Fruit fly (Drosophila melanogaster) whole organism, embryonic: ENCODE results near the gene CG34327.

Source experiments
- Adf1 ChIP-seq: fragments of 200-800 bp; sonication (Bioruptor generic); IDR thresholded peaks from 2 replicates; pipeline ENCODE4 v1.3.6; 2022; ENCODE audit warnings: missing biosample characterization, missing genetic modification characterization
- CG10321 ChIP-seq: fragments of 200-800 bp; sonication (Bioruptor generic); IDR thresholded peaks from 2 replicates; pipeline ENCODE4 v1.3.6; 2022; ENCODE audit warnings: missing biosample characterization, missing genetic modification characterization
- CG11093 ChIP-seq: fragments of 200-800 bp; sonication (Bioruptor generic); IDR thresholded peaks from 3 replicates; pipeline ENCODE4 v1.3.6; 2022; ENCODE audit warnings: missing biosample characterization, missing genetic modification characterization
- CG12155 ChIP-seq: fragments of 200-800 bp; sonication (Bioruptor generic); optimal IDR thresholded peaks from 3 replicates; lab custom pipeline; 2016; ENCODE audit warnings: missing biosample characterization, missing genetic modification characterization
- CG1233 ChIP-seq: fragments of 200-800 bp; sonication (Bioruptor generic); optimal IDR thresholded peaks from 4 replicates; lab custom pipeline; 2018; ENCODE audit warnings: missing biosample characterization, mild to moderate bottlenecking, missing genetic modification characterization
- CG13894 ChIP-seq: fragments of 200-800 bp; sonication (Bioruptor generic); optimal IDR thresholded peaks from 3 replicates; lab custom pipeline; 2018; ENCODE audit warnings: missing biosample characterization, mild to moderate bottlenecking, missing genetic modification characterization, moderate library complexity
- CG14050 ChIP-seq: fragments of 200-800 bp; sonication (Bioruptor generic); IDR thresholded peaks from 3 replicates; pipeline ENCODE4 v1.3.6; 2022; ENCODE audit warnings: missing biosample characterization, missing genetic modification characterization
- CG15073 ChIP-seq: fragments of 200-800 bp; sonication (Bioruptor generic); optimal IDR thresholded peaks from 2 replicates; lab custom pipeline; 2016; ENCODE audit warnings: missing biosample characterization, missing genetic modification characterization
- CG15479 ChIP-seq: fragments of 200-800 bp; sonication (Bioruptor generic); optimal IDR thresholded peaks from 3 replicates; lab custom pipeline; 2019; ENCODE audit warnings: missing biosample characterization, mild to moderate bottlenecking, missing genetic modification characterization, moderate library complexity
- CG1602 ChIP-seq: fragments of 200-800 bp; sonication (Bioruptor generic); optimal IDR thresholded peaks from 3 replicates; lab custom pipeline; 2016; ENCODE audit warnings: missing biosample characterization, missing genetic modification characterization
- CG4854 ChIP-seq: fragments of 200-800 bp; sonication (Bioruptor generic); optimal IDR thresholded peaks from 2 replicates; lab custom pipeline; 2016; ENCODE audit warnings: missing biosample characterization, missing genetic modification characterization, inconsistent platforms
- CG7372 ChIP-seq: fragments of 200-800 bp; sonication (Bioruptor generic); IDR thresholded peaks from 2 replicates; pipeline ENCODE4 v1.3.6; 2022; ENCODE audit warnings: missing biosample characterization, missing genetic modification characterization
- CG7745 ChIP-seq: fragments of 200-800 bp; sonication (Bioruptor generic); optimal IDR thresholded peaks from 2 replicates; lab custom pipeline; 2018; ENCODE audit warnings: missing biosample characterization, mild to moderate bottlenecking, missing genetic modification characterization, moderate library complexity
- CG7786 ChIP-seq: fragments of 200-800 bp; sonication (Bioruptor generic); optimal IDR thresholded peaks from 2 replicates; lab custom pipeline; 2016; ENCODE audit warnings: missing biosample characterization, missing genetic modification characterization
- CG8388 ChIP-seq: fragments of 200-800 bp; sonication (Bioruptor generic); optimal IDR thresholded peaks from 2 replicates; lab custom pipeline; 2019; ENCODE audit warnings: missing biosample characterization, mild to moderate bottlenecking, missing genetic modification characterization, moderate library complexity
- CG8765 ChIP-seq: fragments of 200-800 bp; sonication (Bioruptor generic); IDR thresholded peaks from 2 replicates; pipeline ENCODE4 v1.3.6; 2022; ENCODE audit warnings: missing biosample characterization, missing genetic modification characterization
- CG9215 ChIP-seq: fragments of 200-800 bp; sonication (Bioruptor generic); IDR thresholded peaks from 2 replicates; pipeline ENCODE4 v1.3.6; 2022; ENCODE audit warnings: missing biosample characterization, missing genetic modification characterization
- CHES-1-like ChIP-seq: fragments of 200-800 bp; sonication (Bioruptor generic); optimal IDR thresholded peaks from 2 replicates; lab custom pipeline; 2016; ENCODE audit warnings: missing biosample characterization, missing genetic modification characterization
- CTCF ChIP-seq: fragments of 200-800 bp; sonication (Bioruptor generic); optimal IDR thresholded peaks from 2 replicates; lab custom pipeline; 2017; ENCODE audit warnings: missing biosample characterization, mild to moderate bottlenecking, missing genetic modification characterization, moderate library complexity
- Dad ChIP-seq: fragments of 200-800 bp; sonication (Bioruptor generic); optimal IDR thresholded peaks from 3 replicates; lab custom pipeline; 2016; ENCODE audit warnings: missing biosample characterization, missing genetic modification characterization
- Doc2 ChIP-seq: fragments of 200-800 bp; sonication (Bioruptor generic); IDR thresholded peaks from 2 replicates; pipeline ENCODE4 v1.3.6; 2022; ENCODE audit warnings: missing biosample characterization, missing genetic modification characterization
- Drgx ChIP-seq: fragments of 200-800 bp; sonication (Bioruptor generic); IDR thresholded peaks from 2 replicates; pipeline ENCODE4 v1.3.6; 2022; ENCODE audit warnings: missing biosample characterization, missing genetic modification characterization
- Hr39 ChIP-seq: fragments of >200 bp; optimal IDR thresholded peaks from 2 replicates; lab custom pipeline; 2017
- Hsf ChIP-seq: fragments of 200-800 bp; sonication (Bioruptor generic); optimal IDR thresholded peaks from 3 replicates; lab custom pipeline; 2016; ENCODE audit warnings: missing biosample characterization, missing genetic modification characterization
- Kr ChIP-seq: fragments of 200-800 bp; sonication (Bioruptor generic); optimal IDR thresholded peaks from 2 replicates; lab custom pipeline; 2017; ENCODE audit warnings: missing biosample characterization, mild to moderate bottlenecking, missing genetic modification characterization
- Lhr ChIP-seq: fragments of 200-800 bp; sonication (Bioruptor generic); optimal IDR thresholded peaks from 3 replicates; lab custom pipeline; 2017; ENCODE audit warnings: mild to moderate bottlenecking, missing biosample characterization, missing genetic modification reagents, missing genetic modification characterization
- MTF-1 ChIP-seq: fragments of 200-800 bp; sonication (Bioruptor generic); optimal IDR thresholded peaks from 2 replicates; lab custom pipeline; 2018; ENCODE audit warnings: missing biosample characterization, mild to moderate bottlenecking, missing genetic modification characterization, borderline replicate concordance
- Mrtf ChIP-seq: fragments of 200-800 bp; sonication (Bioruptor generic); IDR thresholded peaks from 3 replicates; pipeline ENCODE4 v1.3.6; 2022; ENCODE audit warnings: missing biosample characterization, missing genetic modification characterization
- Nf-YB ChIP-seq: fragments of 200-800 bp; sonication (Bioruptor generic); optimal IDR thresholded peaks from 3 replicates; lab custom pipeline; 2019; ENCODE audit warnings: missing biosample characterization, mild to moderate bottlenecking, missing genetic modification characterization, moderate library complexity
- Optix ChIP-seq: fragments of 200-800 bp; sonication (Bioruptor generic); IDR thresholded peaks from 3 replicates; pipeline ENCODE4 v1.3.6; 2022; ENCODE audit warnings: missing biosample characterization, missing genetic modification characterization
- Poxn ChIP-seq: fragments of 200-800 bp; sonication (Bioruptor generic); IDR thresholded peaks from 2 replicates; pipeline ENCODE4 v1.3.6; 2022; ENCODE audit warnings: missing biosample characterization, missing genetic modification characterization
- Stat92E ChIP-seq, 3 experiments: fragments of >200 bp in 2 of 3; fragments of 200-800 bp in 1 of 3; sonication (Bioruptor generic) in 1 of 3; optimal IDR thresholded peaks; 2 replicates each; lab custom pipeline; 2017 to 2019; ENCODE audit warnings: missing biosample characterization in 3 of 3, missing genetic modification characterization in 3 of 3, mild to moderate bottlenecking in 1 of 3, moderate library complexity in 1 of 3
- TFAM ChIP-seq: fragments of 200-800 bp; sonication (Bioruptor generic); optimal IDR thresholded peaks from 2 replicates; lab custom pipeline; 2017; ENCODE audit warnings: missing biosample characterization, missing genetic modification characterization, inconsistent platforms
- Usf ChIP-seq: fragments of 200-800 bp; sonication (Bioruptor generic); optimal IDR thresholded peaks from 2 replicates; lab custom pipeline; 2017; ENCODE audit warnings: missing genotype, missing biosample characterization, missing genetic modification characterization
- cad ChIP-seq: fragments of >200 bp; optimal IDR thresholded peaks from 2 replicates; lab custom pipeline; 2017; ENCODE audit warnings: missing biosample characterization, missing genetic modification characterization
- disco-r ChIP-seq: fragments of 200-800 bp; sonication (Bioruptor generic); optimal IDR thresholded peaks from 2 replicates; lab custom pipeline; 2016; ENCODE audit warnings: missing biosample characterization, missing genetic modification characterization
- dm ChIP-seq: fragments of 200-800 bp; sonication (Bioruptor generic); optimal IDR thresholded peaks from 3 replicates; lab custom pipeline; 2016; ENCODE audit warnings: missing biosample characterization, missing genetic modification characterization
- fd3F ChIP-seq: fragments of 200-800 bp; sonication (Bioruptor generic); optimal IDR thresholded peaks from 2 replicates; lab custom pipeline; 2018; ENCODE audit warnings: missing biosample characterization, mild to moderate bottlenecking, missing genetic modification characterization, moderate library complexity
- gcm2 ChIP-seq: fragments of 200-800 bp; sonication (Bioruptor generic); optimal IDR thresholded peaks from 2 replicates; lab custom pipeline; 2016; ENCODE audit warnings: missing biosample characterization, missing genetic modification characterization
- jumu ChIP-seq: fragments of 200-800 bp; sonication (Bioruptor generic); optimal IDR thresholded peaks from 3 replicates; lab custom pipeline; 2016; ENCODE audit warnings: missing biosample characterization, missing genetic modification characterization
- kni ChIP-seq: fragments of 200-800 bp; sonication (Bioruptor generic); optimal IDR thresholded peaks from 3 replicates; lab custom pipeline; 2017; ENCODE audit warnings: mild to moderate bottlenecking, missing biosample characterization, missing genetic modification reagents, missing genetic modification characterization
- knrl ChIP-seq: fragments of 200-800 bp; sonication (Bioruptor generic); IDR thresholded peaks from 3 replicates; pipeline ENCODE4 v1.3.6; 2022; ENCODE audit warnings: missing biosample characterization, missing genetic modification characterization; ENCODE audit not compliant: partially characterized antibody
- lab ChIP-seq: fragments of 200-800 bp; sonication (Bioruptor generic); optimal IDR thresholded peaks from 3 replicates; lab custom pipeline; 2017; ENCODE audit warnings: missing biosample characterization, missing genetic modification characterization, mild to moderate bottlenecking, moderate library complexity, missing genetic modification reagents
- nerfin-2 ChIP-seq: fragments of 200-800 bp; sonication (Bioruptor generic); IDR thresholded peaks from 2 replicates; pipeline ENCODE4 v1.3.6; 2022; ENCODE audit warnings: missing biosample characterization, missing genetic modification characterization; ENCODE audit not compliant: partially characterized antibody
- pan ChIP-seq, 4 experiments: fragments of >200 bp in 3 of 4; fragments of 200-800 bp in 1 of 4; sonication (Bioruptor generic) in 1 of 4; optimal IDR thresholded peaks in 3 of 4; IDR thresholded peaks in 1 of 4; 2 replicates each; pipeline versions ENCODE4 v1.3.6 to Lab custom; 2017 to 2022; ENCODE audit warnings: missing biosample characterization in 2 of 4, missing genetic modification characterization in 2 of 4, mixed read lengths in 1 of 4
- pho ChIP-seq: fragments of 200-800 bp; sonication (Bioruptor generic); optimal IDR thresholded peaks from 2 replicates; lab custom pipeline; 2016; ENCODE audit warnings: missing biosample characterization, missing genetic modification characterization
- shn ChIP-seq: fragments of 200-800 bp; sonication (Bioruptor generic); optimal IDR thresholded peaks from 3 replicates; lab custom pipeline; 2016; ENCODE audit warnings: missing biosample characterization, missing genetic modification characterization
- sob ChIP-seq: fragments of 200-800 bp; sonication (Bioruptor generic); IDR thresholded peaks from 2 replicates; pipeline ENCODE4 v1.3.6; 2022; ENCODE audit warnings: missing biosample characterization, missing genetic modification characterization
- tap ChIP-seq: fragments of 200-800 bp; optimal IDR thresholded peaks from 3 replicates; lab custom pipeline; 2019; ENCODE audit warnings: missing biosample characterization, mild to moderate bottlenecking, missing genetic modification characterization, moderate library complexity
- trh ChIP-seq: fragments of 200-800 bp; sonication (Bioruptor generic); optimal IDR thresholded peaks from 2 replicates; lab custom pipeline; 2016; ENCODE audit warnings: missing biosample characterization, missing genetic modification characterization
- wor ChIP-seq: fragments of 200-800 bp; sonication (Bioruptor generic); IDR thresholded peaks from 2 replicates; pipeline ENCODE4 v1.3.6; 2022; ENCODE audit warnings: missing biosample characterization, missing genetic modification characterization

CG34327 gene

dm6 chrX:17175558-17176189, 47.9 kb downstream of the CG34327 start (continued):
- TF ChIP-seq sob (GFP tag; lab: Robert Waterston, UW), result peak; percentile 47; the same call in 1 of the 2 replicates
- TF ChIP-seq CG7372 (GFP tag; lab: Robert Waterston, UW), result no peak
- no peak for TF ChIP-seq wor (GFP tag; lab: Robert Waterston, UW)
- peak; percentile 41 for TF ChIP-seq Nf-YB
- TF ChIP-seq knrl (GFP tag; lab: Robert Waterston, UW), result peak; percentile 48; the same call in 2 of the 3 replicates
- TF ChIP-seq Lhr, result peak; percentile 66
- TF ChIP-seq shn (GFP tag; lab: Kevin White, UChicago), result no peak
- no peak for TF ChIP-seq nerfin-2 (GFP tag; lab: Robert Waterston, UW)
- TF ChIP-seq trh (GFP tag; lab: Kevin White, UChicago), result no peak
- TF ChIP-seq Drgx (GFP tag; lab: Robert Waterston, UW), result no peak
- TF ChIP-seq dm (GFP tag; lab: Kevin White, UChicago), result no peak
- TF ChIP-seq CHES-1-like (GFP tag; lab: Kevin White, UChicago), result no peak
- TF ChIP-seq CG14050 (GFP tag; lab: Robert Waterston, UW), result no peak
- peak; percentile 1 for TF ChIP-seq CG12155 (GFP tag; lab: Kevin White, UChicago)
- no peak for TF ChIP-seq disco-r (GFP tag; lab: Kevin White, UChicago)
- TF ChIP-seq Stat92E (GFP tag; optimal IDR thresholded peaks at IDR 0.05; lab: Kevin White, UChicago), result no peak
- TF ChIP-seq Doc2 (GFP tag; lab: Robert Waterston, UW), result no peak
- no peak for TF ChIP-seq CG1233 (GFP tag; lab: Kevin White, UChicago)
- TF ChIP-seq CG10321, result no peak
- TF ChIP-seq CG15479, result no peak
- TF ChIP-seq CG15073 (GFP tag; lab: Kevin White, UChicago), result no peak
- no peak for TF ChIP-seq CG7786
- TF ChIP-seq Hr39 (lab: Kevin White, UChicago), result no peak
- TF ChIP-seq cad (GFP tag; lab: Kevin White, UChicago), result no peak
- no peak for TF ChIP-seq lab (GFP tag; lab: Kevin White, UChicago)
- TF ChIP-seq fd3F (GFP tag; lab: Kevin White, UChicago), result no peak
- TF ChIP-seq CG4854 (GFP tag; lab: Kevin White, UChicago), result peak; percentile 24
- no peak for TF ChIP-seq CG11093
- TF ChIP-seq Adf1, result no peak
- no peak for TF ChIP-seq TFAM
- no peak for TF ChIP-seq kni (GFP tag; lab: Kevin White, UChicago)
- no peak for TF ChIP-seq CG13894 (tag; lab: Kevin White, UChicago)
- peak; percentile 42; the same call in 1 of the 3 replicates for TF ChIP-seq Mrtf (GFP tag; lab: Robert Waterston, UW)
- TF ChIP-seq CG8765, result no peak
- TF ChIP-seq Dad (GFP tag; lab: Kevin White, UChicago), result no peak
- TF ChIP-seq CG9215 (GFP tag; lab: Robert Waterston, UW), result no peak
- no peak for TF ChIP-seq Kr
- TF ChIP-seq gcm2 (GFP tag; lab: Kevin White, UChicago), result no peak
- no peak for TF ChIP-seq Poxn
- no peak for TF ChIP-seq pan (optimal IDR thresholded peaks at IDR 0.05; lab: Kevin White, UChicago)
- TF ChIP-seq pan (GFP tag; optimal IDR thresholded peaks at IDR 0.05 in 1 of 2, IDR thresholded peaks at IDR 0.05 in 1 of 2), result peak in 1 of 2 experiments; percentile 32
- TF ChIP-seq CG1602, result no peak
- no peak for TF ChIP-seq CG7745 (tag; lab: Kevin White, UChicago)
- no peak for TF ChIP-seq Optix (GFP tag; lab: Robert Waterston, UW)
- peak; percentile 56 for TF ChIP-seq Hsf (GFP tag; lab: Kevin White, UChicago)
- TF ChIP-seq tap (tag; lab: Kevin White, UChicago), result no peak
- peak; percentile 8 for TF ChIP-seq MTF-1
- TF ChIP-seq jumu (GFP tag; lab: Kevin White, UChicago), result no peak
- peak; percentile 98 for TF ChIP-seq CTCF
- no peak for TF ChIP-seq pho (GFP tag; lab: Kevin White, UChicago)
- TF ChIP-seq Usf, result no peak
- no peak for TF ChIP-seq CG8388 (GFP tag; lab: Kevin White, UChicago)
